Worm (Caenorhabditis elegans): ENCODE results near the gene nhr-242.

Gene nhr-242

DNA sequence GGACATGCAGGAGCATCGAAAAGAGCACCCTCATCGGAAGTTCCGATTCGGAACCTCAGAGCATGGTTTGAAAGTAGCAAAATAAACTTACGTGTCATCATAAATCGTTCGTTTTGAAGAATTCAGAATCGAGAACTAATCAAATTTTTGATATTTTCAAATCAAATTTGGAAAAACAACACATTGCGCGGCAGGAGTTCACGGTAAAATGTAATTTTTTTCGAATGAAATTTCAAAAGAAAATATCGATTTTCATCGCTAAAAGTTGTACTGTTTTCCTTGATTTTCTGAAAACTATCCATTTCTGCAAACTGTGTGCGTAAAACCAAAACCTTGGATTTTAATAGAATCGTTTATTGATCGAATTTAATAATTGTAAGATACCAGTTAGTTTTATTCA lies 17.4 kb downstream of the nhr-242 start, which contains the start of gene Y69A2AR.24:
TSS of gene Y69A2AR.24 (minus strand) at position 101 of the 400 bp plus-strand sequence.
- TF ChIP-seq T22C8.4 (GFP tag; IDR thresholded peaks at IDR 0.05) (no peak), tab-1 (GFP tag; IDR thresholded peaks at IDR 0.05) (no peak), ztf-29 (GFP tag; IDR thresholded peaks at IDR 0.05) (no peak), flt-1 (GFP tag; IDR thresholded peaks at IDR 0.05) (no peak), ref-1 (GFP tag; conservative IDR thresholded peaks at IDR 0.05) (no peak), ztf-23 (GFP tag; IDR thresholded peaks at IDR 0.05) (no peak), med-1 (GFP tag; optimal IDR thresholded peaks at IDR 0.05; ENCODE audit: insufficient read depth) (no peak), cog-1 (tag; optimal IDR thresholded peaks at IDR 0.05) (no peak), klf-2 (GFP tag; conservative IDR thresholded peaks at IDR 0.05) (no peak)

DNA sequence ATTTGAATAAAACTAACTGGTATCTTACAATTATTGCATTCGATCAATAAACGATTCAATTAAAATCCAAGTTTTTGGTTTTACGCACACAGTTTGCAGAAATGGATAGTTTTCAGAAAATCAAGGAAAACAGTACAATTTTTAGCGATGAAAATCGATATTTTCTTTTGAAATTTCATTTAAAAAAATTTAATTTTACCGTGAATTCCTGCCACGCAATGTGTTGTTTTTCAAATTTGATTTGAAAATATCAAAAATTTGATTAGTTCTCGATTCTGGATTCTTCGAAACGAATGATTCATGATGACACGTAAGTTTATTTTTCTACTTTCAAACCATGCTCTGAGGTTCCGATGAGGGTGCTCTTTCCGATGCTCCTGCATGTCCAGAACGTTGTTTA lies 19.3 kb downstream of the nhr-242 start, which contains the start of gene Y69A2AR.50:
TSS of gene Y69A2AR.50 (plus strand) at position 301 of the 400 bp plus-strand sequence.
- TF ChIP-seq flt-1 (GFP tag; IDR thresholded peaks at IDR 0.05) (no peak), ref-1 (GFP tag; conservative IDR thresholded peaks at IDR 0.05) (no peak), med-1 (GFP tag; optimal IDR thresholded peaks at IDR 0.05; ENCODE audit: insufficient read depth) (no peak), ztf-23 (GFP tag; IDR thresholded peaks at IDR 0.05) (no peak)

DNA sequence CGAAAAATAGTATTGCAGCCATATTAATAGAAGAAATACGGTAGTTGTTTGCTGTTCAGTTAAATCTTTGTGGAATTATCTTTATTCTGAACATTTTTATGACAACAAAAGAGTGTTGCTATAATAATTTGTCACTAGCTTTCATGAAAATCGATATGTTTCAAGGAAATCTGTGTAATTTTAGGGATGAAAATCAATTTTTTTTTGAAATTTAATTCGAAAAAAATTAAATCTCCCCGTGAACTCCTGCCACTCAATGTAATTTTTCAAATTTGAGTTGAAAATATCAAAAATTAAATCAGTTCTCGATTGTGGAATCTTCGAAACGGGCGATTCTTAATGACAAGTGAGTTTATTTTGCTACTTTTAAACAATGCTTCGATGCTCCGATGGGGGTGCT lies 20.0 kb downstream of the nhr-242 start, which contains the start of gene Y69A2AR.46:
TSS of gene Y69A2AR.46 (plus strand) at position 301 of the 400 bp plus-strand sequence.
- TF ChIP-seq T22C8.4 (GFP tag; IDR thresholded peaks at IDR 0.05) (no peak), ztf-29 (GFP tag; IDR thresholded peaks at IDR 0.05) (no peak), cog-1 (tag; optimal IDR thresholded peaks at IDR 0.05) (no peak), flt-1 (GFP tag; IDR thresholded peaks at IDR 0.05) (no peak), med-1 (GFP tag; optimal IDR thresholded peaks at IDR 0.05; ENCODE audit: insufficient read depth) (no peak), klf-2 (GFP tag; conservative IDR thresholded peaks at IDR 0.05) (no peak), ztf-23 (GFP tag; IDR thresholded peaks at IDR 0.05) (no peak), ref-1 (GFP tag; conservative IDR thresholded peaks at IDR 0.05) (no peak), tab-1 (GFP tag; IDR thresholded peaks at IDR 0.05) (no peak)

DNA sequence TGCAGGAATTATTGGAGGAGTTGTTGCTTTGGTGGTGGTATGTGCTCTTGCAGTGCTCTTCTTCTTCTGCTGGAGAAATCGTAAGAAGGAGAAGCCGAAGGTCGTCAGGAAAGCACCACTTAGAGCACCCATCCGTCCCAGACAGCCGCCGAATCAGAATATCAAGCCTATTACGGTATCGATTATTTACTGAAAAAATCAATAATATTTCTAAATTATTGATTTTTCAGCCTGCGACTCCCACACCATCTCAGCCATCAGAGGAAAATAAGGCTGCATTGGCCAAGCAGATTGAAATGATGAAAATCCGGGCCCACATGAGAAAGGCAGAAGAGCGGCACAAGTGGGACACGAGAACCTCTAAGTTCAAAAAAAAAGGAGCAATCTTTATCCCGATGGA lies 25.2 kb downstream of the nhr-242 start:
- TF ChIP-seq ref-1 (GFP tag; conservative IDR thresholded peaks at IDR 0.05) (no peak), T22C8.4 (GFP tag; IDR thresholded peaks at IDR 0.05) (peak; percentile 55; the same call in 1 of the 2 replicates)

DNA sequence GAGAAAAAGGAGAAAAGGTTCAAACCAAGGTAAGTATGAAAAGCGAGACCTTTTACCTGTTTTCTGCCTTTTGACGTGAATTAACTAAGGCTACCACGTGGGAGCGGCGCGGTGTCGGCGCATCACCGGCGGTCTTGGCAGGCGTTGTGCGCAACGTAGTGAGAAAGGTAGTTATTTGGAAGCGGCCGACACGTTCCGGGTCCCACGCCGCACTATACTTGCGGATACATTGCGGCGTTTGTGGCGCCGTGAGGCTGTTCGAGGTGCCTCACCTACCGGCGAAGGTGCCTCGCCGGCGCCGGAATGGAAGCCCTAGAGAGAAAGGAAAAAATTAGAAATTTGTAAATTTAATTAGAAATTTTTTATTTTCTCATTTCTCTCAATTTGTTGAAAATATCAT lies 28.5 kb downstream of the nhr-242 start:
- TF ChIP-seq flt-1 (GFP tag; IDR thresholded peaks at IDR 0.05) (no peak), klf-2 (GFP tag; conservative IDR thresholded peaks at IDR 0.05) (no peak), ref-1 (GFP tag; conservative IDR thresholded peaks at IDR 0.05) (no peak), ztf-23 (GFP tag; IDR thresholded peaks at IDR 0.05) (no peak), med-1 (GFP tag; optimal IDR thresholded peaks at IDR 0.05; ENCODE audit: insufficient read depth) (no peak), T22C8.4 (GFP tag; IDR thresholded peaks at IDR 0.05) (no peak), tab-1 (GFP tag; IDR thresholded peaks at IDR 0.05) (no peak), cog-1 (tag; optimal IDR thresholded peaks at IDR 0.05) (no peak), ztf-29 (GFP tag; IDR thresholded peaks at IDR 0.05) (no peak)

DNA sequence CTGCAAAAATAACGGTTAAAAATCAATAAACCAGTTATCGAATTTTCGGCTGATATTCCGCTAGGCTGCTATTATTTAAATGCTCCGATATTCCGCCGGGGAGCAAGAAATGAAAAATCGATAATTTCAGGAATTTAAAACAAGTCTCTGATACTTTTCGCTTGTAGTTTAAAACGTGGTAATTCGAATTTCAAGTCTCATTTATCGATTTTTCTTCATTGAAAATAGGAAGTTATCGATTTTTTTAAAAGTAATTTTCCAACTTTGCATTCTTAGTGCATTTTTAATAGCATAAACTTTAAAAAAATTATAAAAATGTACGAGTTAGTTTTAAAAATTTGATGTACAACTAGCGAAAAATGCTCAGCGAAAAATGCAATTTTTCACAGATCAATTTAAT lies 29.1 kb downstream of the nhr-242 start:
- TF ChIP-seq ref-1 (GFP tag; conservative IDR thresholded peaks at IDR 0.05) (no peak), ztf-29 (GFP tag; IDR thresholded peaks at IDR 0.05) (no peak), ztf-23 (GFP tag; IDR thresholded peaks at IDR 0.05) (no peak), flt-1 (GFP tag; IDR thresholded peaks at IDR 0.05) (no peak), T22C8.4 (GFP tag; IDR thresholded peaks at IDR 0.05) (peak; percentile 49; the same call in 1 of the 2 replicates), cog-1 (tag; optimal IDR thresholded peaks at IDR 0.05) (no peak)

DNA sequence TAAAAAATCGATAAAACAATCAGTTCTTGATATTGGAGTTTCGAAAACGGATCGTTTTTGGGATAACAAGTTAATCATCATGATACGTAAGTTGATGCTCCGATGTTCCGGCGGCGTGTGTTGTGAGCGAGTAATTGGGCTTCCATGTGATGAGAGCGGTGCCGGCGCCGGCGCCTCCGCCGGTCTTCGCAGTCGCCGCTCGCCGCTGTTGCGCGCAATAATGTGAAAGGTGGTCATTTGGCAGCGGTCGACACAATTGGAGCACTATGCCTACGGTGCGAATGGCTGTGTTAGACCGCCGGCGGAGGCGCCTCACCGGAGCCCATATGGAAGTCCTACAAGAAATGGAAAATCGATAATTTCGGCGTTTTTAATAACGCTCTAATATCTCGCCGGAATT lies 29.5 kb downstream of the nhr-242 start:
- TF ChIP-seq med-1 (GFP tag; optimal IDR thresholded peaks at IDR 0.05; ENCODE audit: insufficient read depth) (no peak), T22C8.4 (GFP tag; IDR thresholded peaks at IDR 0.05) (no peak), tab-1 (GFP tag; IDR thresholded peaks at IDR 0.05) (no peak)

DNA sequence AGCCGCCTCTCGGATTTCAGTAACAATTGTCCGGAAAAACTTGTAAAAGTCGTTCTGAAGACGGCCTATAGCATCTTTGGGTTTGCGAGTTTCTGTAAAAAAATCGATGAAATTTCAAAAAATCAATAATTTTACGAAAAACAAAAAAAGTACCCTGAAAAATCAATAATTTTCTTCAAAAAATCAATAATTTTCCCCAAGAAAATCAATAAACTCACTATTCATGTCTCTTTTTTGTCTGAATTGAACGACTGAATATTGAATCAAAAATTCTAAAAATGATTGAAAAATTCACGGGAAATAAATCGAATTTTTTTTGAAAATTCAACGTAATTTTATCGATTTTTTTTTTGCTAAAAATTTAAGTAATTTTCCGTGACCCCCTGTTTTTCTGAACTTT lies 30.0 kb downstream of the nhr-242 start, which contains the start of gene Y69A2AR.23:
TSS of gene Y69A2AR.23 (minus strand) at position 267 of the 400 bp plus-strand sequence.
- TF ChIP-seq klf-2 (GFP tag; conservative IDR thresholded peaks at IDR 0.05) (no peak), T22C8.4 (GFP tag; IDR thresholded peaks at IDR 0.05) (peak; percentile 60)

DNA sequence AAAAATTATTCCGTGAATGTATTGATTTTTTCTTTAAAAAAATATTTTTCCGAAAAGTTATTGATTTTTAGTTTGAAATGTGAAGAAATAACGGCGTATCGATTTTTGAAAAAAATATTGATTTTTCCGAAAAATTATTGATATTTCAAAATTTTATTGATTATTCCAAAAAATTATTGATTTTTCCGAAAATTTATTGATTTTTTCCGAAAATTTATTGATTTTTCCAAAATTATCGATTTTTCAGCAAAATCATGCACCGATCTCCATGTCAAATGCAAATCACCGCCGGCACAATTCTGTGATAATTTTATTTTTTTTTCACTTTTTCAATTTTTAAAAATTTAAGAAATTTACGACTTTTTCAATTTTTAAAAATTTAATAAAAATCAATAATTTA lies 31.8 kb downstream of the nhr-242 start:
- TF ChIP-seq T22C8.4 (GFP tag; IDR thresholded peaks at IDR 0.05) (peak; percentile 88), klf-2 (GFP tag; conservative IDR thresholded peaks at IDR 0.05) (no peak)

DNA sequence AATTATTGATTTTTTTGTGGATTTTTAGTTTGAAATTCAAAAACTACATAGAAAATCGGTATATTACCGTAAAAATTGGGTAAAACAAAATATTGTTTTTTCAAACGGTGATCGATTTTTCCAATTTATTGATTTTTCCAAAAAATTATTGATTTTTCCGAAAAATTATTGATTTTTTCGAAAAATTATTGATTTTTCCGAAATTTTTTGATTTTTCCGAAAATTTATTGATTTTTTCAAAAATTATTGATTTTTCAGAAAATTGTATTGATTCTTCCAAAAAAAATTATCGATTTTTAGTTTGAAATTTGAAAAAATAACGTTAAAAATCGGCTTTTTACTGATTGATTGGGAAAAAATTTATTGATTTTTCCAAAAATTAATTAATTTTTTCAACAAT lies 32.6 kb downstream of the nhr-242 start:
- TF ChIP-seq T22C8.4 (GFP tag; IDR thresholded peaks at IDR 0.05): peak; percentile 80
- no peak for TF ChIP-seq klf-2 (GFP tag; conservative IDR thresholded peaks at IDR 0.05)

DNA sequence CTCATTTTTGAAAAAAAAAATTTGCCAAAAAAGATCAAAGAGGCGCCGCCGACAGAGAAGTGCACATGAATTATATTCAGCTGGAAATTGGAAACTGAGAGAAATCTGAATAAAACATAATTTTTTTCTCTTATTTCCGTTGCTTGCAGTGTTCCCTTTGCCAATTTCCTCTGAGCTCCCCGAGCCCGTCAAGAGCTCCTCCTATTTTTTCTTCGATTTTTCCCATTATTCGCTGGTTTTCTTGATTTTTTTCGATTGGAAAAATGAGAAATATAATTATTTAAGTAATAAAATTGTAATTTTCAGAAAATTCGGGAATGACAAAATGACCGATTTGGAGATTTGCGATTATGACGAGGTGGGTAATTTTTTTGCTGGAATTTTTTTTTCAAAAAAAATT lies 39.4 kb downstream of the nhr-242 start, which contains the start of gene sprr-3:
TSS of gene sprr-3 (plus strand) at position 301 of the 400 bp plus-strand sequence.
- TF ChIP-seq flt-1 (GFP tag; IDR thresholded peaks at IDR 0.05): no peak
- TF ChIP-seq tab-1 (GFP tag; IDR thresholded peaks at IDR 0.05): no peak
- TF ChIP-seq cog-1 (tag; optimal IDR thresholded peaks at IDR 0.05): no peak
- no peak for TF ChIP-seq ztf-23 (GFP tag; IDR thresholded peaks at IDR 0.05)
- no peak for TF ChIP-seq ztf-29 (GFP tag; IDR thresholded peaks at IDR 0.05)
- TF ChIP-seq T22C8.4 (GFP tag; IDR thresholded peaks at IDR 0.05): no peak
- no peak for TF ChIP-seq klf-2 (GFP tag; conservative IDR thresholded peaks at IDR 0.05)
- TF ChIP-seq ref-1 (GFP tag; conservative IDR thresholded peaks at IDR 0.05): no peak
- TF ChIP-seq med-1 (GFP tag; optimal IDR thresholded peaks at IDR 0.05; ENCODE audit: insufficient read depth): no peak
